Fruit fly (Drosophila melanogaster) whole organism, prepupa: ENCODE measurements around the gene CG33523.
A peak's percentile ranks its signal among the peaks of the same experiment; 100 is the strongest.

ENCODE experiments used
- CG10669 ChIP-seq: fragments of 200-800 bp; sonication (Bioruptor generic); optimal IDR thresholded peaks from 3 replicates; lab custom pipeline; 2018; ENCODE audit warnings: missing biosample characterization, mild to moderate bottlenecking, missing genetic modification characterization, moderate library complexity
- CG1621 ChIP-seq: fragments of 200-800 bp; sonication (Bioruptor generic); optimal IDR thresholded peaks from 3 replicates; lab custom pipeline; 2018; ENCODE audit warnings: missing biosample characterization, mild to moderate bottlenecking, missing genetic modification characterization
- CG4318 ChIP-seq: fragments of 200-800 bp; sonication (Bioruptor generic); optimal IDR thresholded peaks from 3 replicates; lab custom pipeline; 2017; ENCODE audit warnings: missing biosample characterization, mild to moderate bottlenecking, missing genetic modification characterization
- CG6276 ChIP-seq: fragments of 200-800 bp; sonication (Bioruptor generic); optimal IDR thresholded peaks from 2 replicates; lab custom pipeline; 2017; ENCODE audit warnings: missing biosample characterization, mild to moderate bottlenecking, missing genetic modification characterization
- CG6854 ChIP-seq: fragments of 200-800 bp; sonication (Bioruptor generic); optimal IDR thresholded peaks from 2 replicates; lab custom pipeline; 2017; ENCODE audit warnings: missing biosample characterization, mild to moderate bottlenecking, missing genetic modification characterization
- Smox ChIP-seq: fragments of 200-800 bp; sonication (Bioruptor generic); optimal IDR thresholded peaks from 3 replicates; lab custom pipeline; 2016; ENCODE audit warnings: missing biosample characterization, missing genetic modification characterization
- Sox15 ChIP-seq: fragments of 200-800 bp; sonication (Bioruptor generic); optimal IDR thresholded peaks from 3 replicates; lab custom pipeline; 2016; ENCODE audit warnings: missing biosample characterization, missing genetic modification characterization
- dac ChIP-seq: fragments of 200-800 bp; sonication (Bioruptor generic); optimal IDR thresholded peaks from 2 replicates; lab custom pipeline; 2017; ENCODE audit warnings: missing biosample characterization, mild to moderate bottlenecking, missing genetic modification characterization
- fd59A ChIP-seq: fragments of 200-800 bp; sonication (Bioruptor generic); optimal IDR thresholded peaks from 2 replicates; lab custom pipeline; 2017; ENCODE audit warnings: missing biosample characterization, mild to moderate bottlenecking, missing genetic modification characterization, missing genetic modification reagents

DNA sequence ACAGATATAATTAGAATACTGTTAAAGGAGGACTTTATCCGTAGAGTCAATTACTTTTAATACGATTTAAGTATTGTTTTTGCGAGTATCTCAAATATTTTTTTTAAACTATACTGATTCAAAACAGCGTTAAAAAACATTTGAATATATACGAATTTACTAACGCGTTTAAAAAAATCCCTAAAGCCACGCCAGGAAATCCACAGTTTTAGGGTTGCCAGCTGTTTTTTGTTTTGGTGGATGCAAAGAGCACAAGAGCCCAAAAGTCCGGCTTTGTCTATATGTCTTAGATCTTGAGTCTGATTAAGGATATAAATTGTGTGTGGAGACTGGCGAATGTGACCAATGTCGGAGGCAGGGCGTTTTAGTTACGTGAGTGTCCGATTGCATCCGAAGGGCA lies 3.9 kb downstream of the CG33523 start:
- TF ChIP-seq CG4318: no peak
- peak; percentile 65 for TF ChIP-seq CG1621 (tag; lab: Kevin White, UChicago)
- no peak for TF ChIP-seq CG10669 (GFP tag; lab: Kevin White, UChicago)
- TF ChIP-seq fd59A (GFP tag; lab: Kevin White, UChicago): no peak
- no peak for TF ChIP-seq Sox15
- TF ChIP-seq Smox: no peak
- TF ChIP-seq CG6276 (GFP tag; lab: Kevin White, UChicago): no peak
- no peak for TF ChIP-seq CG6854 (GFP tag; lab: Kevin White, UChicago)
- TF ChIP-seq dac (GFP tag; lab: Kevin White, UChicago): no peak
